Fruit fly (Drosophila melanogaster) whole organism, embryonic: ENCODE data around the gene CG17097.

Source experiments
- Blimp-1 ChIP-seq: fragments of 200-800 bp; sonication (Bioruptor generic); optimal IDR thresholded peaks from 3 replicates; lab custom pipeline; 2018; ENCODE audit warnings: missing biosample characterization, missing genetic modification characterization, mild to moderate bottlenecking, moderate library complexity, missing genetic modification reagents
- CG10274 ChIP-seq: fragments of 200-800 bp; sonication (Bioruptor generic); optimal IDR thresholded peaks from 3 replicates; lab custom pipeline; 2017; ENCODE audit warnings: missing biosample characterization, mild to moderate bottlenecking, missing genetic modification characterization
- CG10979 ChIP-seq: fragments of 200-800 bp; sonication (Bioruptor generic); optimal IDR thresholded peaks from 2 replicates; lab custom pipeline; 2018; ENCODE audit warnings: missing biosample characterization, mild to moderate bottlenecking, missing genetic modification characterization, moderate library complexity
- CG11398 ChIP-seq: fragments of 200-800 bp; sonication (Bioruptor generic); optimal IDR thresholded peaks from 2 replicates; lab custom pipeline; 2016; ENCODE audit warnings: missing biosample characterization, missing genetic modification characterization
- CG11456 ChIP-seq: fragments of 200-800 bp; sonication (Bioruptor generic); IDR thresholded peaks from 3 replicates; pipeline ENCODE4 v1.3.6; 2022; ENCODE audit warnings: missing biosample characterization, missing genetic modification characterization
- CG12236 ChIP-seq: fragments of 200-800 bp; sonication (Bioruptor generic); optimal IDR thresholded peaks from 2 replicates; lab custom pipeline; 2016; ENCODE audit warnings: missing biosample characterization, missing genetic modification characterization
- CG12391 ChIP-seq: fragments of 200-800 bp; sonication (Bioruptor generic); optimal IDR thresholded peaks from 3 replicates; lab custom pipeline; 2018; ENCODE audit warnings: missing biosample characterization, mild to moderate bottlenecking, missing genetic modification characterization, moderate library complexity
- CG13296 ChIP-seq: fragments of 200-800 bp; sonication (Bioruptor generic); optimal IDR thresholded peaks from 3 replicates; lab custom pipeline; 2018; ENCODE audit warnings: missing biosample characterization, mild to moderate bottlenecking, missing genetic modification characterization
- CG14441 ChIP-seq: fragments of 200-800 bp; sonication (Bioruptor generic); IDR thresholded peaks from 2 replicates; pipeline ENCODE4 v1.3.6; 2022; ENCODE audit warnings: missing biosample characterization, missing genetic modification characterization
- CG16815 ChIP-seq: fragments of 200-800 bp; sonication (Bioruptor generic); optimal IDR thresholded peaks from 3 replicates; lab custom pipeline; 2017; ENCODE audit warnings: missing biosample characterization, mild to moderate bottlenecking, missing genetic modification characterization
- CG17829 ChIP-seq: fragments of 200-800 bp; optimal IDR thresholded peaks from 2 replicates; lab custom pipeline; 2019; ENCODE audit warnings: missing biosample characterization, mild to moderate bottlenecking, missing genetic modification characterization, moderate library complexity
- CG18011 ChIP-seq: fragments of 200-800 bp; sonication (Bioruptor generic); optimal IDR thresholded peaks from 2 replicates; lab custom pipeline; 2017; ENCODE audit warnings: missing biosample characterization, missing genetic modification characterization, mild to moderate bottlenecking, moderate library complexity, missing genotype
- CG18262 ChIP-seq: fragments of 200-800 bp; optimal IDR thresholded peaks from 3 replicates; lab custom pipeline; 2019; ENCODE audit warnings: missing biosample characterization, mild to moderate bottlenecking, missing genetic modification characterization, moderate library complexity
- CG2116 ChIP-seq: fragments of 200-800 bp; sonication (Bioruptor generic); optimal IDR thresholded peaks from 3 replicates; lab custom pipeline; 2018; ENCODE audit warnings: missing biosample characterization, mild to moderate bottlenecking, missing genetic modification characterization
- CG2678 ChIP-seq: fragments of 200-800 bp; sonication (Bioruptor generic); optimal IDR thresholded peaks from 3 replicates; lab custom pipeline; 2019; ENCODE audit warnings: missing biosample characterization, mild to moderate bottlenecking, missing genetic modification characterization, moderate library complexity
- CG30431 ChIP-seq: fragments of 200-800 bp; sonication (Bioruptor generic); optimal IDR thresholded peaks from 2 replicates; lab custom pipeline; 2017; ENCODE audit warnings: missing biosample characterization, missing genetic modification characterization
- CG32772 ChIP-seq: fragments of 200-800 bp; sonication (Bioruptor generic); IDR thresholded peaks from 2 replicates; pipeline ENCODE4 v1.3.6; 2022; ENCODE audit warnings: missing biosample characterization, missing genetic modification characterization
- CG3726 ChIP-seq: fragments of 200-800 bp; sonication (Bioruptor generic); IDR thresholded peaks from 3 replicates; pipeline ENCODE4, ENCODE4 v1.3.6; 2022; ENCODE audit warnings: missing biosample characterization, missing genetic modification characterization
- CG4404 ChIP-seq: fragments of 200-800 bp; sonication (Bioruptor generic); IDR thresholded peaks from 2 replicates; pipeline ENCODE4 v1.3.6; 2022; ENCODE audit warnings: missing biosample characterization, missing genetic modification characterization
- CG6765 ChIP-seq: fragments of 200-800 bp; sonication (Bioruptor generic); optimal IDR thresholded peaks from 3 replicates; lab custom pipeline; 2017; ENCODE audit warnings: missing biosample characterization, mild to moderate bottlenecking, missing genetic modification characterization
- CG7556 ChIP-seq: fragments of 200-800 bp; sonication (Bioruptor generic); optimal IDR thresholded peaks from 2 replicates; lab custom pipeline; 2017; ENCODE audit warnings: missing biosample characterization, mild to moderate bottlenecking, missing genetic modification characterization
- CG9932 ChIP-seq: fragments of 200-800 bp; sonication (Bioruptor generic); IDR thresholded peaks from 2 replicates; pipeline ENCODE4 v1.3.6; 2022; ENCODE audit warnings: missing biosample characterization, missing genetic modification characterization
- CHES-1-like ChIP-seq: fragments of 200-800 bp; sonication (Bioruptor generic); optimal IDR thresholded peaks from 2 replicates; lab custom pipeline; 2016; ENCODE audit warnings: missing biosample characterization, missing genetic modification characterization
- D19B ChIP-seq: fragments of 200-800 bp; sonication (Bioruptor generic); optimal IDR thresholded peaks from 2 replicates; lab custom pipeline; 2017; ENCODE audit warnings: missing biosample characterization, mild to moderate bottlenecking, missing genetic modification characterization
- Doc2 ChIP-seq: fragments of 200-800 bp; sonication (Bioruptor generic); IDR thresholded peaks from 2 replicates; pipeline ENCODE4 v1.3.6; 2022; ENCODE audit warnings: missing biosample characterization, missing genetic modification characterization
- Doc3 ChIP-seq: fragments of 200-800 bp; sonication (Bioruptor generic); IDR thresholded peaks from 3 replicates; pipeline ENCODE4 v1.3.6; 2022; ENCODE audit warnings: missing biosample characterization, missing genetic modification characterization; ENCODE audit not compliant: partially characterized antibody
- Dref ChIP-seq: fragments of 200-800 bp; sonication (Bioruptor generic); IDR thresholded peaks from 2 replicates; pipeline ENCODE4 v1.3.6; 2022; ENCODE audit warnings: missing biosample characterization, missing genetic modification characterization
- Fer2 ChIP-seq: fragments of 200-800 bp; sonication (Bioruptor generic); optimal IDR thresholded peaks from 2 replicates; lab custom pipeline; 2018; ENCODE audit warnings: missing biosample characterization, mild to moderate bottlenecking, missing genetic modification characterization, moderate library complexity
- HLH3B ChIP-seq: fragments of 200-800 bp; sonication (Bioruptor generic); IDR thresholded peaks from 2 replicates; pipeline ENCODE4 v1.3.6; 2022; ENCODE audit warnings: missing biosample characterization, missing genetic modification characterization
- HLHmδ ChIP-seq: fragments of 200-800 bp; sonication (Bioruptor generic); optimal IDR thresholded peaks from 2 replicates; lab custom pipeline; 2018; ENCODE audit warnings: missing biosample characterization, mild to moderate bottlenecking, missing genetic modification characterization, moderate library complexity
- Lim3 ChIP-seq: fragments of 200-800 bp; sonication (Bioruptor generic); IDR thresholded peaks from 2 replicates; pipeline ENCODE4 v1.3.6; 2022; ENCODE audit warnings: missing biosample characterization, missing genetic modification characterization
- NC2α ChIP-seq: fragments of 200-800 bp; sonication (Bioruptor generic); optimal IDR thresholded peaks from 2 replicates; lab custom pipeline; 2016; ENCODE audit warnings: missing biosample characterization, missing genetic modification characterization
- Nf-YB ChIP-seq: fragments of 200-800 bp; sonication (Bioruptor generic); optimal IDR thresholded peaks from 3 replicates; lab custom pipeline; 2019; ENCODE audit warnings: missing biosample characterization, mild to moderate bottlenecking, missing genetic modification characterization, moderate library complexity
- Ptx1 ChIP-seq: fragments of 200-800 bp; sonication (Bioruptor generic); IDR thresholded peaks from 2 replicates; pipeline ENCODE4 v1.3.6; 2022; ENCODE audit warnings: missing biosample characterization, missing genetic modification characterization
- YL-1 ChIP-seq: fragments of 200-800 bp; sonication (Bioruptor generic); optimal IDR thresholded peaks from 3 replicates; lab custom pipeline; 2017; ENCODE audit warnings: missing biosample characterization, mild to moderate bottlenecking, missing genetic modification characterization
- ab ChIP-seq: fragments of 200-800 bp; sonication (Bioruptor generic); optimal IDR thresholded peaks from 2 replicates; lab custom pipeline; 2016; ENCODE audit warnings: missing biosample characterization, missing genetic modification characterization
- amos ChIP-seq: fragments of 200-800 bp; sonication (Bioruptor generic); IDR thresholded peaks from 2 replicates; pipeline ENCODE4 v1.3.6; 2022; ENCODE audit warnings: missing biosample characterization, missing genetic modification characterization; ENCODE audit not compliant: partially characterized antibody
- crc ChIP-seq: fragments of 200-800 bp; sonication (Bioruptor generic); optimal IDR thresholded peaks from 2 replicates; lab custom pipeline; 2016; ENCODE audit warnings: missing biosample characterization, missing genetic modification characterization
- cwo ChIP-seq: fragments of 200-800 bp; sonication (Bioruptor generic); optimal IDR thresholded peaks from 3 replicates; lab custom pipeline; 2017; ENCODE audit warnings: missing biosample characterization, missing genetic modification characterization, mild to moderate bottlenecking, moderate library complexity, missing genetic modification reagents
- dpn ChIP-seq, 2 experiments: fragments of 200-800 bp; sonication (Bioruptor generic); optimal IDR thresholded peaks; 3 replicates each; lab custom pipeline; 2016; ENCODE audit warnings: missing biosample characterization in 2 of 2, missing genetic modification characterization in 2 of 2
- ems ChIP-seq: fragments of 200-800 bp; sonication (Bioruptor generic); optimal IDR thresholded peaks from 3 replicates; lab custom pipeline; 2016; ENCODE audit warnings: missing biosample characterization, missing genetic modification characterization
- eve ChIP-seq, 2 experiments: fragments of >200 bp; optimal IDR thresholded peaks; 2 replicates each; lab custom pipeline; 2017; ENCODE audit warnings: missing biosample characterization in 2 of 2, missing genetic modification characterization in 2 of 2
- fd102C ChIP-seq: fragments of 200-800 bp; sonication (Bioruptor generic); optimal IDR thresholded peaks from 2 replicates; lab custom pipeline; 2018; ENCODE audit warnings: missing biosample characterization, mild to moderate bottlenecking, missing genetic modification characterization, moderate library complexity
- gfzf ChIP-seq: fragments of 200-800 bp; sonication (Bioruptor generic); optimal IDR thresholded peaks from 2 replicates; lab custom pipeline; 2016; ENCODE audit warnings: missing biosample characterization, mild to moderate bottlenecking, missing genetic modification characterization, moderate library complexity
- grau ChIP-seq: fragments of 200-800 bp; optimal IDR thresholded peaks from 3 replicates; lab custom pipeline; 2019; ENCODE audit warnings: missing biosample characterization, mild to moderate bottlenecking, missing genetic modification characterization, moderate library complexity
- ken ChIP-seq: fragments of 200-800 bp; sonication (Bioruptor generic); IDR thresholded peaks from 3 replicates; pipeline ENCODE4 v1.3.6; 2022; ENCODE audit warnings: missing biosample characterization, missing genetic modification characterization
- pfk ChIP-seq: fragments of 200-800 bp; sonication (Bioruptor generic); optimal IDR thresholded peaks from 2 replicates; lab custom pipeline; 2018; ENCODE audit warnings: missing biosample characterization, mild to moderate bottlenecking, missing genetic modification characterization, moderate library complexity
- pzg ChIP-seq: fragments of 200-800 bp; sonication (Bioruptor generic); optimal IDR thresholded peaks from 3 replicates; lab custom pipeline; 2018; ENCODE audit warnings: missing biosample characterization, mild to moderate bottlenecking, missing genetic modification characterization, moderate library complexity
- sna ChIP-seq: fragments of 200-800 bp; sonication (Bioruptor generic); IDR thresholded peaks from 2 replicates; pipeline ENCODE4 v1.3.6; 2022; ENCODE audit warnings: missing biosample characterization, missing genetic modification characterization; ENCODE audit not compliant: partially characterized antibody
- tll ChIP-seq, 2 experiments: fragments of 200-800 bp in 1 of 2; fragments of >200 bp in 1 of 2; sonication (Bioruptor generic) in 1 of 2; optimal IDR thresholded peaks; 2 replicates each; lab custom pipeline; 2017 to 2019; ENCODE audit warnings: missing biosample characterization in 2 of 2, missing genetic modification characterization in 2 of 2, mild to moderate bottlenecking in 1 of 2, moderate library complexity in 1 of 2
- zen2 ChIP-seq: fragments of 200-800 bp; sonication (Bioruptor generic); IDR thresholded peaks from 3 replicates; pipeline ENCODE4 v1.3.6; 2022; ENCODE audit warnings: missing biosample characterization, missing genetic modification characterization; ENCODE audit not compliant: partially characterized antibody

CG17097 gene

DNA sequence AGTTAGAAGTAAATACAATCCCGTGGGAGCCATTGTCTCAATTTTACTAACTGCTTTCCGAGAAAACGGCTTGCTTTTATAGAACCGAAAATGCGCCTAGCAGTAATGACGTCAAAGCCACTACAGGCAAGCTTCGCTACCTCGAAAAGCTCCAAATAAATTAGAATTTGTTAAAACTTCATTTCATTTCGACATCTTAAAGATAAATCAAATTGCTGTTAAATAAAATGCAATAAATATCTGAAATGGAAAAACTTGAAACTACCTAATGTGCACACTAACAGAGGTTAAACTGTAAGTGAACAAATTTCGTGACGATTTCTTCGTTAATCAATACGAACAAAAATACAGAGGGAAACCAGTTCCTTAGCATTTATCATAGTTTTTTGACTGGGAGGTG, 51.8 kb downstream of the CG17097 start, which contains the start of gene CG7300 (continued):
- TF ChIP-seq amos (GFP tag; lab: Robert Waterston, UW) (no peak), sna (GFP tag; lab: Robert Waterston, UW) (no peak), tll (GFP tag; optimal IDR thresholded peaks at IDR 0.05; lab: Kevin White, UChicago) (no peak), HLH3B (no peak), CHES-1-like (no peak), ems (GFP tag; lab: Kevin White, UChicago) (peak; percentile 29), YL-1 (no peak), HLHmδ (no peak), CG32772 (peak; percentile 55), CG10274 (GFP tag; lab: Kevin White, UChicago) (peak; percentile 9), CG11398 (GFP tag; lab: Kevin White, UChicago) (no peak), grau (tag; lab: Kevin White, UChicago) (peak; percentile 89), CG10979 (tag; lab: Kevin White, UChicago) (peak; percentile 54), Doc2 (GFP tag; lab: Robert Waterston, UW) (no peak), CG2116 (GFP tag; lab: Kevin White, UChicago) (no peak), Nf-YB (GFP tag; lab: Kevin White, UChicago) (peak; percentile 5), Dref (GFP tag; lab: Robert Waterston, UW) (no peak), CG11456 (GFP tag; lab: Robert Waterston, UW) (peak; percentile 76), CG12391 (peak; percentile 58), Doc3 (no peak), ab (GFP tag; lab: Kevin White, UChicago) (no peak), zen2 (GFP tag; lab: Robert Waterston, UW) (no peak), gfzf (no peak), ken (GFP tag; lab: Robert Waterston, UW) (no peak), crc (no peak), D19B (GFP tag; lab: Kevin White, UChicago) (peak; percentile 11), pfk (GFP tag; lab: Kevin White, UChicago) (no peak), dpn (GFP tag; optimal IDR thresholded peaks at IDR 0.05; lab: Kevin White, UChicago) (peak; percentile 45 to 52), fd102C (GFP tag; lab: Kevin White, UChicago) (no peak), Blimp-1 (peak; percentile 70), CG9932 (GFP tag; lab: Robert Waterston, UW) (peak; percentile 70), CG18262 (tag; lab: Kevin White, UChicago) (peak; percentile 59), CG12236 (no peak), CG18011 (no peak), CG3726 (GFP tag; lab: Robert Waterston, UW) (no peak), cwo (peak; percentile 48), Ptx1 (GFP tag; lab: Robert Waterston, UW) (peak; percentile 63), CG14441 (GFP tag; lab: Robert Waterston, UW) (peak; percentile 49), pzg (GFP tag; lab: Kevin White, UChicago) (no peak), Lim3 (GFP tag; lab: Robert Waterston, UW) (no peak), CG4404 (GFP tag; lab: Robert Waterston, UW) (no peak), CG6765 (GFP tag; lab: Kevin White, UChicago) (no peak), CG2678 (tag; lab: Kevin White, UChicago) (peak; percentile 74), Fer2 (tag; lab: Kevin White, UChicago) (no peak), CG17829 (tag; lab: Kevin White, UChicago) (peak; percentile 17), CG30431 (GFP tag; lab: Kevin White, UChicago) (peak; percentile 9), CG16815 (GFP tag; lab: Kevin White, UChicago) (peak; percentile 15), CG13296 (GFP tag; lab: Kevin White, UChicago) (no peak), CG7556 (GFP tag; lab: Kevin White, UChicago) (peak; percentile 36), NC2α (GFP tag; lab: Kevin White, UChicago) (no peak), eve (GFP tag; optimal IDR thresholded peaks at IDR 0.05; lab: Kevin White, UChicago) (no peak)
